Fruit fly (Drosophila melanogaster) whole organism, prepupa: Measurements from ENCODE around the gene Pisd.

Experiments used
- Blimp-1 ChIP-seq: fragments of 200-800 bp; sonication (Bioruptor generic); optimal IDR thresholded peaks from 3 replicates; lab custom pipeline; 2017; ENCODE audit warnings: missing biosample characterization, missing genetic modification characterization, mild to moderate bottlenecking, moderate library complexity, missing genetic modification reagents
- CG10631 ChIP-seq: fragments of 200-800 bp; sonication (Bioruptor generic); optimal IDR thresholded peaks from 2 replicates; lab custom pipeline; 2016; ENCODE audit warnings: missing biosample characterization, missing genetic modification characterization
- CG10669 ChIP-seq: fragments of 200-800 bp; sonication (Bioruptor generic); optimal IDR thresholded peaks from 3 replicates; lab custom pipeline; 2018; ENCODE audit warnings: missing biosample characterization, mild to moderate bottlenecking, missing genetic modification characterization, moderate library complexity
- CG11294 ChIP-seq: fragments of 200-800 bp; sonication (Bioruptor generic); IDR thresholded peaks from 2 replicates; pipeline ENCODE4 v1.3.6; 2022; ENCODE audit warnings: missing biosample characterization, missing genetic modification characterization
- CG11762 ChIP-seq: fragments of 200-800 bp; sonication (Bioruptor generic); optimal IDR thresholded peaks from 3 replicates; lab custom pipeline; 2016; ENCODE audit warnings: missing biosample characterization, missing genetic modification characterization; ENCODE audit not compliant: insufficient read depth
- CG11902 ChIP-seq: fragments of 200-800 bp; sonication (Bioruptor generic); optimal IDR thresholded peaks from 3 replicates; lab custom pipeline; 2016; ENCODE audit warnings: missing biosample characterization, missing genetic modification characterization
- CG15336 ChIP-seq: fragments of 200-800 bp; sonication (Bioruptor generic); IDR thresholded peaks from 2 replicates; pipeline ENCODE4 v1.3.6; 2022; ENCODE audit warnings: missing biosample characterization, missing genetic modification characterization
- CG3032 ChIP-seq: fragments of 200-800 bp; optimal IDR thresholded peaks from 2 replicates; lab custom pipeline; 2019; ENCODE audit warnings: missing biosample characterization, mild to moderate bottlenecking, missing genetic modification characterization, moderate library complexity
- CG31627 ChIP-seq: fragments of 200-800 bp; sonication (Bioruptor generic); optimal IDR thresholded peaks from 3 replicates; lab custom pipeline; 2016; ENCODE audit warnings: missing biosample characterization, missing genetic modification characterization
- CG32006 ChIP-seq: fragments of 200-800 bp; sonication (Bioruptor generic); optimal IDR thresholded peaks from 3 replicates; lab custom pipeline; 2017; ENCODE audit warnings: missing biosample characterization, mild to moderate bottlenecking, missing genetic modification characterization
- CG34406 ChIP-seq: fragments of 200-800 bp; sonication (Bioruptor generic); optimal IDR thresholded peaks from 3 replicates; lab custom pipeline; 2016; ENCODE audit warnings: missing biosample characterization, missing genetic modification characterization
- CG3919 ChIP-seq: fragments of 200-800 bp; sonication (Bioruptor generic); optimal IDR thresholded peaks from 3 replicates; lab custom pipeline; 2016; ENCODE audit warnings: missing biosample characterization, missing genetic modification characterization
- CG4318 ChIP-seq: fragments of 200-800 bp; sonication (Bioruptor generic); optimal IDR thresholded peaks from 3 replicates; lab custom pipeline; 2017; ENCODE audit warnings: missing biosample characterization, mild to moderate bottlenecking, missing genetic modification characterization
- CG6163 ChIP-seq: fragments of 200-800 bp; sonication (Bioruptor generic); IDR thresholded peaks from 3 replicates; pipeline ENCODE4 v1.3.6; 2022; ENCODE audit warnings: missing biosample characterization, missing genetic modification characterization
- CG6276 ChIP-seq: fragments of 200-800 bp; sonication (Bioruptor generic); optimal IDR thresholded peaks from 2 replicates; lab custom pipeline; 2017; ENCODE audit warnings: missing biosample characterization, mild to moderate bottlenecking, missing genetic modification characterization
- CG6808 ChIP-seq: fragments of 200-800 bp; sonication (Bioruptor generic); optimal IDR thresholded peaks from 3 replicates; lab custom pipeline; 2017; ENCODE audit warnings: missing biosample characterization, missing genetic modification characterization, mild to moderate bottlenecking, moderate library complexity, missing genetic modification reagents
- CG6854 ChIP-seq: fragments of 200-800 bp; sonication (Bioruptor generic); optimal IDR thresholded peaks from 2 replicates; lab custom pipeline; 2017; ENCODE audit warnings: missing biosample characterization, mild to moderate bottlenecking, missing genetic modification characterization
- CG7368 ChIP-seq: fragments of 200-800 bp; sonication (Bioruptor generic); optimal IDR thresholded peaks from 3 replicates; lab custom pipeline; 2016; ENCODE audit warnings: missing biosample characterization, missing genetic modification characterization
- CG8319 ChIP-seq: fragments of 200-800 bp; sonication (Bioruptor generic); optimal IDR thresholded peaks from 3 replicates; lab custom pipeline; 2016; ENCODE audit warnings: missing biosample characterization, missing genetic modification characterization
- CG8632 ChIP-seq: fragments of 200-800 bp; sonication (Bioruptor generic); optimal IDR thresholded peaks from 3 replicates; lab custom pipeline; 2016; ENCODE audit warnings: missing biosample characterization, missing genetic modification characterization
- CG9139 ChIP-seq: fragments of 200-800 bp; sonication (Bioruptor generic); optimal IDR thresholded peaks from 3 replicates; lab custom pipeline; 2017; ENCODE audit warnings: missing biosample characterization, mild to moderate bottlenecking, missing genetic modification characterization
- Eip75B ChIP-seq: fragments of 200-800 bp; sonication (Bioruptor generic); optimal IDR thresholded peaks from 3 replicates; lab custom pipeline; 2016; ENCODE audit warnings: missing biosample characterization, missing genetic modification characterization
- Eip78C ChIP-seq: fragments of 200-800 bp; sonication (Bioruptor generic); peaks from one replicate; lab custom pipeline; 2016; ENCODE audit warnings: missing biosample characterization, missing genetic modification characterization
- Ets21C ChIP-seq: fragments of 200-800 bp; sonication (Bioruptor generic); optimal IDR thresholded peaks from 3 replicates; lab custom pipeline; 2016; ENCODE audit warnings: missing biosample characterization, missing genetic modification characterization
- Ets96B ChIP-seq: fragments of 200-800 bp; optimal IDR thresholded peaks from 2 replicates; lab custom pipeline; 2019; ENCODE audit warnings: missing biosample characterization, mild to moderate bottlenecking, missing genetic modification characterization, moderate library complexity
- Gug ChIP-seq: fragments of 200-800 bp; sonication (Bioruptor generic); IDR thresholded peaks from 2 replicates; pipeline ENCODE4 v1.3.6; 2022; ENCODE audit warnings: missing biosample characterization, missing genetic modification characterization
- Hr38 ChIP-seq: sonication (Bioruptor generic); optimal IDR thresholded peaks from 2 replicates; lab custom pipeline; 2016; ENCODE audit warnings: missing biosample characterization, missing genetic modification characterization
- Hr4 ChIP-seq: fragments of 200-800 bp; sonication (Bioruptor generic); optimal IDR thresholded peaks from 3 replicates; lab custom pipeline; 2016; ENCODE audit warnings: missing biosample characterization, missing genetic modification characterization
- Lpt ChIP-seq: fragments of 200-800 bp; sonication (Bioruptor generic); optimal IDR thresholded peaks from 3 replicates; lab custom pipeline; 2016; ENCODE audit warnings: missing biosample characterization, missing genetic modification characterization
- Met ChIP-seq: fragments of 200-800 bp; sonication (Bioruptor generic); optimal IDR thresholded peaks from 3 replicates; lab custom pipeline; 2016; ENCODE audit warnings: missing biosample characterization, missing genetic modification characterization
- OdsH ChIP-seq: fragments of 200-800 bp; sonication (Bioruptor generic); optimal IDR thresholded peaks from 3 replicates; lab custom pipeline; 2016; ENCODE audit warnings: missing biosample characterization, missing genetic modification characterization
- Smox ChIP-seq: fragments of 200-800 bp; sonication (Bioruptor generic); optimal IDR thresholded peaks from 3 replicates; lab custom pipeline; 2016; ENCODE audit warnings: missing biosample characterization, missing genetic modification characterization
- Sox102F ChIP-seq: fragments of 200-800 bp; sonication (Bioruptor generic); optimal IDR thresholded peaks from 2 replicates; lab custom pipeline; 2016; ENCODE audit warnings: missing biosample characterization, mild to moderate bottlenecking, missing genetic modification characterization
- Sox15 ChIP-seq: fragments of 200-800 bp; sonication (Bioruptor generic); optimal IDR thresholded peaks from 3 replicates; lab custom pipeline; 2016; ENCODE audit warnings: missing biosample characterization, missing genetic modification characterization
- achi ChIP-seq: fragments of 200-800 bp; sonication (Bioruptor generic); optimal IDR thresholded peaks from 3 replicates; lab custom pipeline; 2016; ENCODE audit warnings: missing biosample characterization, missing genetic modification characterization
- acj6 ChIP-seq: fragments of 200-800 bp; sonication (Bioruptor generic); optimal IDR thresholded peaks from 3 replicates; lab custom pipeline; 2016; ENCODE audit warnings: missing biosample characterization, missing genetic modification characterization
- dac ChIP-seq: fragments of 200-800 bp; sonication (Bioruptor generic); optimal IDR thresholded peaks from 2 replicates; lab custom pipeline; 2017; ENCODE audit warnings: missing biosample characterization, mild to moderate bottlenecking, missing genetic modification characterization
- dsx ChIP-seq: fragments of 200-800 bp; optimal IDR thresholded peaks from 3 replicates; lab custom pipeline; 2019; ENCODE audit warnings: missing biosample characterization, mild to moderate bottlenecking, missing genetic modification characterization, moderate library complexity; ENCODE audit not compliant: poor library complexity, severe bottlenecking
- eg ChIP-seq: fragments of 200-800 bp; sonication (Bioruptor generic); IDR thresholded peaks from 3 replicates; pipeline ENCODE4 v1.3.6; 2022; ENCODE audit warnings: missing biosample characterization, missing genetic modification characterization
- esn ChIP-seq: fragments of 200-800 bp; sonication (Bioruptor generic); optimal IDR thresholded peaks from 2 replicates; lab custom pipeline; 2016; ENCODE audit warnings: missing biosample characterization, mild to moderate bottlenecking, missing genetic modification characterization, moderate library complexity
- fd59A ChIP-seq: fragments of 200-800 bp; sonication (Bioruptor generic); optimal IDR thresholded peaks from 2 replicates; lab custom pipeline; 2017; ENCODE audit warnings: missing biosample characterization, mild to moderate bottlenecking, missing genetic modification characterization, missing genetic modification reagents
- fd85E ChIP-seq: fragments of 200-800 bp; sonication (Bioruptor generic); optimal IDR thresholded peaks from 3 replicates; lab custom pipeline; 2016; ENCODE audit warnings: missing biosample characterization, missing genetic modification characterization
- fkh ChIP-seq: fragments of 200-800 bp; sonication (Bioruptor generic); optimal IDR thresholded peaks from 3 replicates; lab custom pipeline; 2017; ENCODE audit warnings: missing biosample characterization, mild to moderate bottlenecking, missing genetic modification characterization, moderate library complexity
- lz ChIP-seq: fragments of 200-800 bp; sonication (Bioruptor generic); optimal IDR thresholded peaks from 3 replicates; lab custom pipeline; 2016; ENCODE audit warnings: missing biosample characterization, missing genetic modification characterization
- net ChIP-seq: fragments of 200-800 bp; sonication (Bioruptor generic); optimal IDR thresholded peaks from 3 replicates; lab custom pipeline; 2016; ENCODE audit warnings: missing biosample characterization, missing genetic modification characterization
- pdm3 ChIP-seq: fragments of 200-800 bp; sonication (Bioruptor generic); optimal IDR thresholded peaks from 3 replicates; lab custom pipeline; 2016; ENCODE audit warnings: missing biosample characterization, missing genetic modification characterization
- salr ChIP-seq, 2 experiments: fragments of 200-800 bp; sonication (Bioruptor generic); optimal IDR thresholded peaks; 3 replicates each; lab custom pipeline; 2016 to 2018; ENCODE audit warnings: missing biosample characterization in 2 of 2, missing genetic modification characterization in 2 of 2, mild to moderate bottlenecking in 1 of 2
- ss ChIP-seq, 2 experiments: fragments of 200-800 bp; sonication (Bioruptor generic); optimal IDR thresholded peaks; 2 replicates in 1 of 2; 3 replicates in 1 of 2; lab custom pipeline; 2017 to 2018; ENCODE audit warnings: mild to moderate bottlenecking in 2 of 2, missing biosample characterization in 2 of 2, missing genetic modification characterization in 2 of 2, moderate library complexity in 1 of 2
- svp ChIP-seq: fragments of 200-800 bp; sonication (Bioruptor generic); peaks from one replicate; lab custom pipeline; 2016; ENCODE audit warnings: missing biosample characterization, missing genetic modification characterization
- topi ChIP-seq: fragments of 200-800 bp; sonication (Bioruptor generic); optimal IDR thresholded peaks from 3 replicates; lab custom pipeline; 2016; ENCODE audit warnings: missing biosample characterization, missing genetic modification characterization
- vri ChIP-seq: fragments of 200-800 bp; sonication (Bioruptor generic); optimal IDR thresholded peaks from 3 replicates; lab custom pipeline; 2016; ENCODE audit warnings: missing biosample characterization, mild to moderate bottlenecking, missing genetic modification characterization

Pisd gene

dm6 chr3R:24006449-24007159 is 44.0 kb upstream of the Pisd start:
- TF ChIP-seq CG11902 (GFP tag; lab: Kevin White, UChicago) (no peak), pdm3 (peak; percentile 4), CG8319 (GFP tag; lab: Kevin White, UChicago) (no peak), Met (peak; percentile 56), vri (GFP tag; lab: Kevin White, UChicago) (peak; percentile 9), CG7368 (no peak), acj6 (GFP tag; lab: Kevin White, UChicago) (no peak), svp (GFP tag; lab: Kevin White, UChicago) (peak; percentile 80), CG6854 (GFP tag; lab: Kevin White, UChicago) (peak; percentile 17), CG6276 (GFP tag; lab: Kevin White, UChicago) (peak; percentile 41), CG8632 (GFP tag; lab: Kevin White, UChicago) (no peak), fkh (GFP tag; lab: Kevin White, UChicago) (no peak), fd85E (no peak), Ets96B (tag; lab: Kevin White, UChicago) (no peak), CG4318 (GFP tag; lab: Kevin White, UChicago) (no peak), CG15336 (no peak), achi (GFP tag; lab: Kevin White, UChicago) (no peak), fd59A (GFP tag; lab: Kevin White, UChicago) (no peak), Blimp-1 (GFP tag; lab: Kevin White, UChicago) (no peak), Hr4 (GFP tag; lab: Kevin White, UChicago) (peak; percentile 25), eg (GFP tag; lab: Robert Waterston, UW) (peak; percentile 54), Gug (GFP tag; lab: Robert Waterston, UW) (peak; percentile 46), ss (GFP tag; optimal IDR thresholded peaks at IDR 0.05; lab: Kevin White, UChicago) (peak in 1 of 2 experiments; percentile 26), CG11294 (GFP tag; lab: Robert Waterston, UW) (no peak), Hr38 (GFP tag; lab: Kevin White, UChicago) (no peak), CG31627 (GFP tag; lab: Kevin White, UChicago) (peak; percentile 20), esn (GFP tag; lab: Kevin White, UChicago) (peak; percentile 32), OdsH (GFP tag; lab: Kevin White, UChicago) (peak; percentile 47), CG6808 (GFP tag; lab: Kevin White, UChicago) (peak; percentile 14), salr (GFP tag; optimal IDR thresholded peaks at IDR 0.05; lab: Kevin White, UChicago) (no peak), lz (GFP tag; lab: Kevin White, UChicago) (peak; percentile 22), CG3032 (tag; lab: Kevin White, UChicago) (no peak), dsx (GFP tag; lab: Kevin White, UChicago) (no peak), CG3919 (peak; percentile 10), topi (no peak), Lpt (GFP tag; lab: Kevin White, UChicago) (no peak), CG10669 (GFP tag; lab: Kevin White, UChicago) (no peak), Eip75B (GFP tag; lab: Kevin White, UChicago) (peak; percentile 28), Sox15 (no peak), CG6163 (peak; percentile 41; the same call in 1 of the 3 replicates), CG34406 (no peak), dac (GFP tag; lab: Kevin White, UChicago) (peak; percentile 14), CG9139 (GFP tag; lab: Kevin White, UChicago) (no peak), CG32006 (peak; percentile 47), Eip78C (GFP tag; lab: Kevin White, UChicago) (peak; percentile 84), net (peak; percentile 24), CG10631 (GFP tag; lab: Kevin White, UChicago) (no peak), Smox (GFP tag; lab: Kevin White, UChicago) (peak; percentile 1), CG11762 (GFP tag; lab: Kevin White, UChicago) (no peak), Sox102F (GFP tag; lab: Kevin White, UChicago) (no peak), Ets21C (GFP tag; lab: Kevin White, UChicago) (peak; percentile 21)
